Fruit fly (Drosophila melanogaster) whole organism, embryonic: ENCODE data around the gene Tre1.

Source experiments
- C15 ChIP-seq: fragments of 200-800 bp; sonication (Bioruptor generic); IDR thresholded peaks from 3 replicates; pipeline ENCODE4 v1.3.6; 2022; ENCODE audit warnings: missing biosample characterization, missing genetic modification characterization
- CG10147 ChIP-seq: fragments of 200-800 bp; sonication (Bioruptor generic); optimal IDR thresholded peaks from 2 replicates; lab custom pipeline; 2019; ENCODE audit warnings: missing biosample characterization, mild to moderate bottlenecking, missing genetic modification characterization, moderate library complexity
- CG10462 ChIP-seq: fragments of 200-800 bp; sonication (Bioruptor generic); optimal IDR thresholded peaks from 2 replicates; lab custom pipeline; 2016; ENCODE audit warnings: missing biosample characterization, missing genetic modification characterization
- CG10959 ChIP-seq: fragments of 200-800 bp; sonication (Bioruptor generic); IDR thresholded peaks from 2 replicates; pipeline ENCODE4 v1.3.6; 2022; ENCODE audit warnings: missing biosample characterization, missing genetic modification characterization
- CG14050 ChIP-seq: fragments of 200-800 bp; sonication (Bioruptor generic); IDR thresholded peaks from 3 replicates; pipeline ENCODE4 v1.3.6; 2022; ENCODE audit warnings: missing biosample characterization, missing genetic modification characterization
- CG15514 ChIP-seq: fragments of 200-800 bp; sonication (Bioruptor generic); optimal IDR thresholded peaks from 3 replicates; lab custom pipeline; 2017; ENCODE audit warnings: missing biosample characterization, missing genetic modification characterization, mild to moderate bottlenecking, moderate library complexity, missing genetic modification reagents
- CG1647 ChIP-seq: fragments of 200-800 bp; sonication (Bioruptor generic); optimal IDR thresholded peaks from 3 replicates; lab custom pipeline; 2016; ENCODE audit warnings: missing biosample characterization, missing genetic modification characterization
- CG16813 ChIP-seq: fragments of 200-800 bp; sonication (Bioruptor generic); IDR thresholded peaks from 3 replicates; pipeline ENCODE4 v1.3.6; 2022; ENCODE audit warnings: missing biosample characterization, missing genetic modification characterization; ENCODE audit not compliant: partially characterized antibody
- CG31441 ChIP-seq: fragments of 200-800 bp; sonication (Bioruptor generic); IDR thresholded peaks from 2 replicates; pipeline ENCODE4 v1.3.6; 2022; ENCODE audit warnings: missing biosample characterization, missing genetic modification characterization
- CG34224 ChIP-seq: fragments of 200-800 bp; sonication (Bioruptor generic); IDR thresholded peaks from 3 replicates; pipeline ENCODE4 v1.3.6; 2022; ENCODE audit warnings: missing biosample characterization, missing genetic modification characterization; ENCODE audit not compliant: partially characterized antibody
- CG4617 ChIP-seq: fragments of 200-800 bp; sonication (Bioruptor generic); optimal IDR thresholded peaks from 3 replicates; lab custom pipeline; 2016; ENCODE audit warnings: missing biosample characterization, missing genetic modification characterization, borderline replicate concordance
- CG7745 ChIP-seq: fragments of 200-800 bp; sonication (Bioruptor generic); optimal IDR thresholded peaks from 2 replicates; lab custom pipeline; 2018; ENCODE audit warnings: missing biosample characterization, mild to moderate bottlenecking, missing genetic modification characterization, moderate library complexity
- Camta ChIP-seq: fragments of 200-800 bp; sonication (Bioruptor generic); optimal IDR thresholded peaks from 2 replicates; lab custom pipeline; 2016; ENCODE audit warnings: missing biosample characterization, missing genetic modification characterization
- Dp ChIP-seq: fragments of 200-800 bp; sonication (Bioruptor generic); optimal IDR thresholded peaks from 2 replicates; lab custom pipeline; 2018; ENCODE audit warnings: missing biosample characterization, mild to moderate bottlenecking, missing genetic modification characterization, moderate library complexity
- HLH54F ChIP-seq: fragments of 200-800 bp; sonication (Bioruptor generic); optimal IDR thresholded peaks from 3 replicates; lab custom pipeline; 2016; ENCODE audit warnings: missing biosample characterization, missing genetic modification characterization
- HLHmδ ChIP-seq: fragments of 200-800 bp; sonication (Bioruptor generic); optimal IDR thresholded peaks from 2 replicates; lab custom pipeline; 2018; ENCODE audit warnings: missing biosample characterization, mild to moderate bottlenecking, missing genetic modification characterization, moderate library complexity
- Jarid2 ChIP-seq: fragments of 200-800 bp; sonication (Bioruptor generic); optimal IDR thresholded peaks from 3 replicates; lab custom pipeline; 2017; ENCODE audit warnings: mild to moderate bottlenecking, missing biosample characterization, missing genetic modification reagents, missing genetic modification characterization
- Lpt ChIP-seq: fragments of >200 bp; optimal IDR thresholded peaks from 2 replicates; lab custom pipeline; 2018; ENCODE audit warnings: missing biosample characterization, missing genetic modification characterization
- MESR4 ChIP-seq: fragments of 200-800 bp; sonication (Bioruptor generic); optimal IDR thresholded peaks from 2 replicates; lab custom pipeline; 2018; ENCODE audit warnings: missing biosample characterization, mild to moderate bottlenecking, missing genetic modification characterization, moderate library complexity
- MTF-1 ChIP-seq: fragments of 200-800 bp; sonication (Bioruptor generic); optimal IDR thresholded peaks from 2 replicates; lab custom pipeline; 2018; ENCODE audit warnings: missing biosample characterization, mild to moderate bottlenecking, missing genetic modification characterization, borderline replicate concordance
- Myb ChIP-seq: fragments of 200-800 bp; sonication (Bioruptor generic); optimal IDR thresholded peaks from 2 replicates; lab custom pipeline; 2016; ENCODE audit warnings: missing biosample characterization, missing genetic modification characterization
- Ptx1 ChIP-seq: fragments of 200-800 bp; sonication (Bioruptor generic); IDR thresholded peaks from 2 replicates; pipeline ENCODE4 v1.3.6; 2022; ENCODE audit warnings: missing biosample characterization, missing genetic modification characterization
- Stat92E ChIP-seq, 3 experiments: fragments of >200 bp in 2 of 3; fragments of 200-800 bp in 1 of 3; sonication (Bioruptor generic) in 1 of 3; optimal IDR thresholded peaks; 2 replicates each; lab custom pipeline; 2017 to 2019; ENCODE audit warnings: missing biosample characterization in 3 of 3, missing genetic modification characterization in 3 of 3, mild to moderate bottlenecking in 1 of 3, moderate library complexity in 1 of 3
- Trl ChIP-seq, 3 experiments: fragments of >200 bp in 2 of 3; fragments of 200-800 bp in 1 of 3; sonication (Bioruptor generic) in 1 of 3; optimal IDR thresholded peaks; 2 replicates in 1 of 3; 3 replicates in 2 of 3; lab custom pipeline; 2016 to 2017; ENCODE audit warnings: missing biosample characterization in 1 of 3, missing genetic modification characterization in 1 of 3
- Xbp1 ChIP-seq: fragments of 200-800 bp; sonication (Bioruptor generic); optimal IDR thresholded peaks from 3 replicates; lab custom pipeline; 2016; ENCODE audit warnings: missing biosample characterization, mild to moderate bottlenecking, missing genetic modification characterization
- bowl ChIP-seq: fragments of 200-800 bp; sonication (Bioruptor generic); IDR thresholded peaks from 2 replicates; pipeline ENCODE4 v1.3.6; 2022; ENCODE audit warnings: missing biosample characterization, missing genetic modification characterization
- chif ChIP-seq, 2 experiments: fragments of 200-800 bp; sonication (Bioruptor generic); optimal IDR thresholded peaks; 3 replicates each; lab custom pipeline; 2016; ENCODE audit warnings: missing biosample characterization in 2 of 2, missing genetic modification characterization in 2 of 2
- cwo ChIP-seq: fragments of 200-800 bp; sonication (Bioruptor generic); optimal IDR thresholded peaks from 3 replicates; lab custom pipeline; 2017; ENCODE audit warnings: missing biosample characterization, missing genetic modification characterization, mild to moderate bottlenecking, moderate library complexity, missing genetic modification reagents
- dimm ChIP-seq: fragments of 200-800 bp; sonication (Bioruptor generic); IDR thresholded peaks from 2 replicates; pipeline ENCODE4 v1.3.6; 2022; ENCODE audit warnings: missing biosample characterization, missing genetic modification characterization
- emc ChIP-seq: fragments of 200-800 bp; sonication (Bioruptor generic); optimal IDR thresholded peaks from 2 replicates; lab custom pipeline; 2016; ENCODE audit warnings: missing biosample characterization, missing genetic modification characterization
- fd64A ChIP-seq: fragments of 200-800 bp; sonication (Bioruptor generic); optimal IDR thresholded peaks from 3 replicates; lab custom pipeline; 2018; ENCODE audit warnings: missing biosample characterization, mild to moderate bottlenecking, missing genetic modification characterization
- gcm ChIP-seq: fragments of 200-800 bp; sonication (Bioruptor generic); optimal IDR thresholded peaks from 2 replicates; lab custom pipeline; 2019; ENCODE audit warnings: missing biosample characterization, mild to moderate bottlenecking, missing genetic modification characterization, moderate library complexity
- jing ChIP-seq: fragments of 200-800 bp; sonication (Bioruptor generic); optimal IDR thresholded peaks from 2 replicates; lab custom pipeline; 2018; ENCODE audit warnings: missing biosample characterization, mild to moderate bottlenecking, missing genetic modification characterization
- knrl ChIP-seq: fragments of 200-800 bp; sonication (Bioruptor generic); IDR thresholded peaks from 3 replicates; pipeline ENCODE4 v1.3.6; 2022; ENCODE audit warnings: missing biosample characterization, missing genetic modification characterization; ENCODE audit not compliant: partially characterized antibody
- nau ChIP-seq: fragments of 200-800 bp; sonication (Bioruptor generic); optimal IDR thresholded peaks from 3 replicates; lab custom pipeline; 2017; ENCODE audit warnings: missing biosample characterization, mild to moderate bottlenecking, missing genetic modification characterization, missing genetic modification reagents
- nmo ChIP-seq: fragments of 200-800 bp; sonication (Bioruptor generic); optimal IDR thresholded peaks from 2 replicates; lab custom pipeline; 2018; ENCODE audit warnings: missing biosample characterization, mild to moderate bottlenecking, missing genetic modification characterization, moderate library complexity
- peb ChIP-seq: fragments of 200-800 bp; sonication (Bioruptor generic); IDR thresholded peaks from 2 replicates; pipeline ENCODE4 v1.3.6; 2022; ENCODE audit warnings: missing biosample characterization, missing genetic modification characterization
- ro ChIP-seq: fragments of 200-800 bp; sonication (Bioruptor generic); IDR thresholded peaks from 2 replicates; pipeline ENCODE4 v1.3.6; 2022; ENCODE audit warnings: missing biosample characterization, missing genetic modification characterization
- sd ChIP-seq: fragments of 200-800 bp; sonication (Bioruptor generic); optimal IDR thresholded peaks from 3 replicates; lab custom pipeline; 2018; ENCODE audit warnings: missing biosample characterization, mild to moderate bottlenecking, missing genetic modification characterization, moderate library complexity
- sens-2 ChIP-seq: fragments of 200-800 bp; sonication (Bioruptor generic); IDR thresholded peaks from 2 replicates; pipeline ENCODE4 v1.3.6; 2022; ENCODE audit warnings: missing biosample characterization, missing genetic modification characterization
- seq ChIP-seq: fragments of 200-800 bp; sonication (Bioruptor generic); IDR thresholded peaks from 2 replicates; pipeline ENCODE4 v1.3.6; 2022; ENCODE audit warnings: missing biosample characterization, missing genetic modification characterization
- sim ChIP-seq: fragments of 200-800 bp; sonication (Bioruptor generic); IDR thresholded peaks from 2 replicates; pipeline ENCODE4 v1.3.6; 2022; ENCODE audit warnings: missing biosample characterization, missing genetic modification characterization
- slou ChIP-seq: fragments of 200-800 bp; sonication (Bioruptor generic); optimal IDR thresholded peaks from 3 replicates; lab custom pipeline; 2016; ENCODE audit warnings: missing biosample characterization, missing genetic modification characterization
- so ChIP-seq: fragments of 200-800 bp; sonication (Bioruptor generic); IDR thresholded peaks from 3 replicates; pipeline ENCODE4 v1.3.6; 2022; ENCODE audit warnings: missing biosample characterization, missing genetic modification characterization
- ssp ChIP-seq: fragments of 200-800 bp; sonication (Bioruptor generic); IDR thresholded peaks from 2 replicates; pipeline ENCODE4 v1.3.6; 2022; ENCODE audit warnings: missing biosample characterization, missing genetic modification characterization
- toy ChIP-seq: fragments of 200-800 bp; sonication (Bioruptor generic); IDR thresholded peaks from 2 replicates; pipeline ENCODE4 v1.3.6; 2022; ENCODE audit warnings: missing biosample characterization, missing genetic modification characterization
- unc-4 ChIP-seq: fragments of 200-800 bp; sonication (Bioruptor generic); IDR thresholded peaks from 2 replicates; pipeline ENCODE4 v1.3.6; 2022; ENCODE audit warnings: missing biosample characterization, missing genetic modification characterization; ENCODE audit not compliant: partially characterized antibody
- vvl ChIP-seq: fragments of 200-800 bp; sonication (Bioruptor generic); IDR thresholded peaks from 2 replicates; pipeline ENCODE4 v1.3.6; 2022; ENCODE audit warnings: missing biosample characterization, missing genetic modification characterization
- wdn ChIP-seq: fragments of 200-800 bp; sonication (Bioruptor generic); IDR thresholded peaks from 2 replicates; pipeline ENCODE4 v1.3.6; 2022; ENCODE audit warnings: missing biosample characterization, missing genetic modification characterization

Tre1 gene

DNA sequence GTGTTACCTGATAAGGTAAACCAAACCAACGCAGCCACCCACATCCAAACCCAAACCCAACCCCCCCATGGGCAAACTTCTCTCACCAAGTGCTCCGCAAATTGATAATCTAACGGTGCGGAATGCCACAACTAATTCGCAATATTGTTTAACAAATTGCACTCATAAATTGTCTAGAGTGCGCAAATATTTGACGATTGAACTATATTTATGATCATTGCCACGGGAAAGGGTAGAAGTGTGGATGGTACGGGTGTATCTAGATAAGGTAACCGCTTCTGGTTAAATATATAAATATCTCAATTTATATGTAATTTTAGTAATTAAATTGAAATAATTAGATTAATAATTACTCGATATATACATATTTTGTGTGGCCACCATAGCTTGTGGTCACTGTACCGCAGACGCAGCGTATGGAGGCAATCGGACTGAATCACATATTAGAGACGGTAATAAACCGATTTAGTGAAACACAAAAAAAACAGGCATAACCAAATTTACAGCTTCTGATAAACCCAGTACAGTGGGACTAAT lies 38.8 kb upstream of the Tre1 start (continued):
- TF ChIP-seq Myb: no peak
- TF ChIP-seq seq: peak; percentile 46; the same call in 1 of the 2 replicates
- no peak for TF ChIP-seq chif (GFP tag; optimal IDR thresholded peaks at IDR 0.05; lab: Kevin White, UChicago)
- no peak for TF ChIP-seq emc
- TF ChIP-seq unc-4 (GFP tag; lab: Robert Waterston, UW): no peak
- TF ChIP-seq CG10462 (GFP tag; lab: Kevin White, UChicago): no peak
- TF ChIP-seq Dp: no peak
- TF ChIP-seq CG34224 (GFP tag; lab: Robert Waterston, UW): no peak
- no peak for TF ChIP-seq dimm
- TF ChIP-seq CG7745 (tag; lab: Kevin White, UChicago): no peak
- TF ChIP-seq CG4617 (GFP tag; lab: Kevin White, UChicago): no peak
- no peak for TF ChIP-seq ssp (GFP tag; lab: Robert Waterston, UW)
- TF ChIP-seq jing (GFP tag; lab: Kevin White, UChicago): no peak
- TF ChIP-seq nmo (GFP tag; lab: Kevin White, UChicago): peak; percentile 24
- 0 out of 3 replicates have a peak, but pooled peaks have one; percentile 12 for TF ChIP-seq CG14050 (GFP tag; lab: Robert Waterston, UW)
- peak; percentile 69 for TF ChIP-seq wdn
- TF ChIP-seq sd (tag; lab: Kevin White, UChicago): peak; percentile 86
- TF ChIP-seq CG10147 (GFP tag; lab: Kevin White, UChicago): peak; percentile 50
- TF ChIP-seq Ptx1 (GFP tag; lab: Robert Waterston, UW): peak; percentile 67
- TF ChIP-seq C15 (GFP tag; lab: Robert Waterston, UW): 0 out of 3 replicates have a peak, but pooled peaks have one; percentile 17
- no peak for TF ChIP-seq knrl (GFP tag; lab: Robert Waterston, UW)
- no peak for TF ChIP-seq Trl (optimal IDR thresholded peaks at IDR 0.05; lab: Kevin White, UChicago)
- TF ChIP-seq Trl (GFP tag; optimal IDR thresholded peaks at IDR 0.05; lab: Kevin White, UChicago): no peak
- no peak for TF ChIP-seq sim (GFP tag; lab: Robert Waterston, UW)
- no peak for TF ChIP-seq nau (GFP tag; lab: Kevin White, UChicago)
- no peak for TF ChIP-seq ro (GFP tag; lab: Robert Waterston, UW)
- TF ChIP-seq so (GFP tag; lab: Robert Waterston, UW): peak; percentile 34; the same call in 1 of the 3 replicates
- TF ChIP-seq sens-2 (GFP tag; lab: Robert Waterston, UW): 0 out of 2 replicates have a peak, but pooled peaks have one; percentile 22
- no peak for TF ChIP-seq Stat92E (GFP tag; optimal IDR thresholded peaks at IDR 0.05; lab: Kevin White, UChicago)
- TF ChIP-seq CG16813 (GFP tag; lab: Robert Waterston, UW): no peak
- TF ChIP-seq Xbp1 (GFP tag; lab: Kevin White, UChicago): peak; percentile 43
- no peak for TF ChIP-seq Lpt
- no peak for TF ChIP-seq fd64A
- peak; percentile 49; the same call in 1 of the 2 replicates for TF ChIP-seq bowl (GFP tag; lab: Robert Waterston, UW)
- TF ChIP-seq HLHmδ (GFP tag; lab: Kevin White, UChicago): no peak
- TF ChIP-seq cwo: peak; percentile 70
- no peak for TF ChIP-seq MTF-1 (GFP tag; lab: Kevin White, UChicago)
- TF ChIP-seq HLH54F (GFP tag; lab: Kevin White, UChicago): no peak
- peak; percentile 70 for TF ChIP-seq CG15514 (GFP tag; lab: Kevin White, UChicago)
- TF ChIP-seq slou (GFP tag; lab: Kevin White, UChicago): no peak
- TF ChIP-seq Camta (GFP tag; lab: Kevin White, UChicago): no peak
- no peak for TF ChIP-seq CG1647 (GFP tag; lab: Kevin White, UChicago)
- TF ChIP-seq MESR4 (GFP tag; lab: Kevin White, UChicago): no peak
- TF ChIP-seq gcm (GFP tag; lab: Kevin White, UChicago): no peak
- TF ChIP-seq CG31441 (GFP tag; lab: Robert Waterston, UW): 0 out of 2 replicates have a peak, but pooled peaks have one; percentile 35
- TF ChIP-seq peb: no peak
- no peak for TF ChIP-seq Jarid2 (GFP tag; lab: Kevin White, UChicago)
- TF ChIP-seq CG10959 (GFP tag; lab: Robert Waterston, UW): 0 out of 2 replicates have a peak, but pooled peaks have one; percentile 21
- 0 out of 2 replicates have a peak, but pooled peaks have one; percentile 10 for TF ChIP-seq toy (GFP tag; lab: Robert Waterston, UW)
- TF ChIP-seq vvl (GFP tag; lab: Robert Waterston, UW): peak; percentile 76
